Worm (Caenorhabditis elegans): Measurements from ENCODE around the gene fbxa-24.
"Not testable (repeated sequence)": the region's sequence is repeated elsewhere in the genome, so short reads cannot be mapped to it uniquely, and the experiment has no call there.

fbxa-24 gene

DNA sequence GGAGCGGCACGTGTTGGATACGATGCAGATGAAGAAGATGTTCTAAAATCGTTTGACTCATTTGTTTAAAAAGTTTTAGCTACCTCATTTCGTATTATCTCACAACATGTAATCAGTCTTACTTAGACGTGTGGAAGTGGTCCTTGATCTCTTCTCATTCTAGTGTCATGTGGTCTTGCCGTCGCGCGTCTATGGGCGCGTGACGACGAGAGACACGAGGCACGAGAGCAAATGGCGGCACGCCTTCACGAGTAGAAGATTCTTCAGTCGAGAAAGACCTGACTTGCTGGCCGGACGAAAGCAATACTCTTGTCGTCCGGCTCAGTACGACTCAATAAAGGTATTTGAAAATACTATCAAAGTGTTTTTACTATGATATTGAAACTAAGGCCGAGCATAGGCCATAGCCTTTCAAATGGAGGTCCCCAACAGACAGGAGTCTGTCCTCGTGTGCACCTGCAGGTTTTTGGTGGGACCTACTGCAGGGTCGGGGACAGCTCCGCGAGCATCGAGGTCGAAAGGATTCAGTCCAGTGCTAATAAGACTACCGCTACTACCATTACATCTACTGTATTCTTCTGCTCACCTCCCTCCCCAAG, at the start of gene fbxa-24:
fbxa-24 (plus strand) TSS at position 276 of the 599 bp plus-strand sequence.
- not testable (repeated sequence) for TF ChIP-seq him-1, W03F9.2, dao-5 (tag; optimal IDR thresholded peaks at IDR 0.05)

ce11 chrII:3771640-3772039, 44.7 kb upstream of the fbxa-24 start:
- TF ChIP-seq dao-5 (tag; optimal IDR thresholded peaks at IDR 0.05): no peak
- TF ChIP-seq W03F9.2 (tag; optimal IDR thresholded peaks at IDR 0.05): no peak
- TF ChIP-seq him-1 (tag; optimal IDR thresholded peaks at IDR 0.05): no peak

- TF ChIP-seq W03F9.2 (tag; optimal IDR thresholded peaks at IDR 0.05): no peak
- no peak for TF ChIP-seq dao-5 (tag; optimal IDR thresholded peaks at IDR 0.05)
- TF ChIP-seq him-1 (tag; optimal IDR thresholded peaks at IDR 0.05): no peak
Observed at ce11 chrII:3773130-3773529, 43.2 kb upstream of the fbxa-24 start, which contains the start of gene T24E12.10. T24E12.10 (minus strand) TSS chrII:3773230.

DNA sequence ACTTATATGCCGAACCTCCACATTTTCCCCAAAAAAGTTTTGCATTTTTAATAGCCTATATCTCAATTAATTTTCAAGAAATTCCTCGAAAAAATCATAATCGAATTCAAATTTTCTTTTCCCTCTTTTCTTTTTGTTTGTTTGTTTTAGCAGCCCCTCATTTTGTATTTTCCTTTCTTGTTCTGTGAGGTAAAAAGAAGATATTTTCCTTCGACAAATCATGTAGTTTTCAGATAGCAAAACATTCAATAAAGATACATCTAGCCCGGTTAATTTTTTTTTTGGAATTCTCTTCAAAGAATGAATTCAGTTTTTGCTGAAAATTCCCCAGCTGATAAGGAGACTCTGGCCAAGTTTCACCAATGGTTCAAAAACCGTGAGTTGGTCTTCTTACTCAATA, 40.6 kb upstream of the fbxa-24 start, which contains the start of gene T24E12.3:
T24E12.3 (plus strand) TSS at position 301 of the 400 bp plus-strand sequence.
- TF ChIP-seq him-1 (tag; optimal IDR thresholded peaks at IDR 0.05) (no peak), dao-5 (tag; optimal IDR thresholded peaks at IDR 0.05) (no peak), W03F9.2 (tag; optimal IDR thresholded peaks at IDR 0.05) (no peak)

DNA sequence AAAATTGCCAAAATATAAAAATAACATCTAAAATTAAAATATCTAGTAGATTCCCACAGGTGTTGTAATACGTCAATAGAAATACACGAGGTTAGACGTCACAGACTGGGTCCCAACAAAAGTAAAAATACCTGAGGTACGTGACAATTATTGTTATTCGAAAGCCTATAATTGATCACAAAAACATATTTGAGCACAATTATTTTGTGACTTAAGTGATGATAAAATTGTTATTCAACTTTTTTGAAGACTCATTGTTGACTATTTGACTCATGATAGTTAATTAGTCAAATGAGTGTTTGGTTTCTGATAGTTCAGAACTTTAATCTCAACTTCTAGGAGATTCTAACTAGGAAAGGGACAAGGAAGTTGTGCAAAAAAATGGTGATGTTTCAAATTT, 38.5 kb upstream of the fbxa-24 start:
- TF ChIP-seq dao-5 (tag; optimal IDR thresholded peaks at IDR 0.05) (no peak), W03F9.2 (tag; optimal IDR thresholded peaks at IDR 0.05) (no peak)

DNA sequence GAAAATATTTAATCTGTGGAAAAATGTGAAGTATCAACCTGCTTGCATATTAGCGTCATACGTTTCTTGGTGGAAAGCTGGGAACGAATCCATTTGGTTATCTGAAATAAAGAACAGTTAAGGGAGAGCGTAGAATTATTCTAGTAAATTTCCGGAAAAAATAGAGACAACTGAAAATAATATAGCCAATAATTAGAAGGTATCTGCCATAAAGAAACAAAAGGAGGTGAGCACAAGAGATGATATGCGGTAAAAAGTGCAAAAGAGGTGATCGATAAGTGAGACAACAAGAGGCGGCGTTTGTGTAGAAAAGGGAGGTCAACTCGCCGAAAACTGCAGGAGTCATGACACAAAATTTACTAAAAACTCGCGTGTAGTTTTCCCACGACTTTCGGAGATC, 36.9 kb upstream of the fbxa-24 start, which contains the start of gene T24E12.11:
T24E12.11 (minus strand) TSS at position 101 of the 400 bp plus-strand sequence.
- TF ChIP-seq dao-5 (tag; optimal IDR thresholded peaks at IDR 0.05): no peak
- no peak for TF ChIP-seq W03F9.2 (tag; optimal IDR thresholded peaks at IDR 0.05)
- TF ChIP-seq him-1 (tag; optimal IDR thresholded peaks at IDR 0.05): no peak

DNA sequence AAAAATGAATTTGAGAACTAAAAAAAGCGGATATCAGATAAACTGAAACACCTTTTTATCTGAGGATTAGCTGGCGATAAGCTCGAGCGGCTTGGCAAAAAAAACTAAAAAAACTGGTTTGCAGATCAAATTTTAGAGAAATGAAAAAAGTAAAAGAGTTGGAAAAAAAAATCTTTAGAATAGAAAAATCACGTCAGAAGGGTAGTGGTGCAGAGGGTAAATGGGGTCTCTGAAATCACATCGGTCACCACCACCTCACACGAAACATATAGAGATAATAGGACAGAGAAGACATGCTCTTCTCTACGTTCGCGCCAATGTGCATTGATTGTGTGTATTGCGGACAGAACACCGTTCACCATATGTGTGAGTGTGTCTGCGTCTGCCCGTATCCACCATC, 35.1 kb upstream of the fbxa-24 start:
- TF ChIP-seq W03F9.2 (tag; optimal IDR thresholded peaks at IDR 0.05): no peak

ce11 chrII:3782309-3783000, 33.9 kb upstream of the fbxa-24 start, which contains the start of gene T24E12.2:
T24E12.2 (plus strand) TSS chrII:3782950.
- no peak for TF ChIP-seq W03F9.2 (tag; optimal IDR thresholded peaks at IDR 0.05)
- no peak for TF ChIP-seq dao-5 (tag; optimal IDR thresholded peaks at IDR 0.05)
- no peak for TF ChIP-seq him-1 (tag; optimal IDR thresholded peaks at IDR 0.05)

DNA sequence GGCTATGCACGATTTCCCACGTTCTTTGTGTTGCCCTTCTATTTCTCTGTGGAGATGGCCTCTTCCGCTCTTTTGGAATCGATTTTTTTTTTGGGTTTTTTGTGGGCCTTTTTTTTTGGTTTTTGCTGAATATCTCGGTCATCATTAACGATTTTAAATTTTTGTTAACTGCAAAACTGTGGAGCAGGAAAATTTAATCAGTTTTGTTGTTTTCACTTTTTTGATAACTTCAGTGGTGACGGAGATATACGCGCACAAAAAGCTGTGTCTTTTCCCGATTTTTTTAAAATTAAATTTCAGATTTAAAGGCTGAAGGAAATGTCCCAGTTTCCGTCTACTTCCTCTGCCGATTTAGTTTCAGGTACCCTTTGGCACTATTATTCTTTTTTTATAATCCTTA, 31.1 kb upstream of the fbxa-24 start, which contains the start of gene T24E12.1:
T24E12.1 (plus strand) TSS at position 301 of the 400 bp plus-strand sequence.
- TF ChIP-seq him-1 (tag; optimal IDR thresholded peaks at IDR 0.05) (no peak), W03F9.2 (tag; optimal IDR thresholded peaks at IDR 0.05) (no peak), dao-5 (tag; optimal IDR thresholded peaks at IDR 0.05) (no peak)

DNA sequence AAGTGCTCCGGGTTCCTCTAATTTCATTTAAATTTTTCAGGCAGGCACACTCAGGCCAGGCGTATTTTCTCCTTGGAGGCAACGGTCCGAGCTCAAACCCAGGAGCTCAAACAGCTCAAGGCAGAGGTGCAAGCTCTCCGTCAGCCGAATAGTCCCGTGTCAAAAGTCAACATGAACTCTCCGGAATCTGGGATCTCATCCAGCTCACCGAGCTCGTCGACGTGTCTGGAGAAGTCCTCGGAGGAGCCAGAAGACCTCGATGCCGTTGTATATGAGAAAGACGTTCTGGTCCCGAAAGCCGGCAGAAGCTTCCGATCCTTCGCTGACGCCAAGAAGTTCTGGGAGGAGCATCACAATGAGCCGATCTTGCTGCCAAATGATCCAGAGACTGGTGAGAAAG, 30.6 kb upstream of the fbxa-24 start:
- TF ChIP-seq him-1 (tag; optimal IDR thresholded peaks at IDR 0.05) (no peak), dao-5 (tag; optimal IDR thresholded peaks at IDR 0.05) (no peak), W03F9.2 (tag; optimal IDR thresholded peaks at IDR 0.05) (no peak)

DNA sequence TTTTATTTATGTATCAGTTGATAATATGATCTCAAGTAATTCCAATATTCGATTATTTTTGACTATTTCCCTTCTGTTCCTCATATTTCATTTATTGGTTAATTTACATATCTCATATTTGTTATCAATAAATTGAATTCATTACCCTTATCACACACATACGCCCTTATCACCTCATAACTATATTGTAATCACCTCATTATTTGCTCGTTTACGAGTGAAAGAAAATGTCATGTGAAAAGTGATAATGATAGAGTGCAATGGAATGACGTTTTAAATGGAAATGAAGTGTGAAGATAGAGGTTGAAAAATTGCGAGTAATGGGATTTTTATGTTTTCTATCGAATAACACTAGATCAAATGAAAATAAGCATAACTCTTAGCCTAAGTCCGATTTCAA, 29.8 kb upstream of the fbxa-24 start:
- TF ChIP-seq him-1 (tag; optimal IDR thresholded peaks at IDR 0.05): no peak
- TF ChIP-seq dao-5 (tag; optimal IDR thresholded peaks at IDR 0.05): no peak
- TF ChIP-seq W03F9.2 (tag; optimal IDR thresholded peaks at IDR 0.05): no peak

DNA sequence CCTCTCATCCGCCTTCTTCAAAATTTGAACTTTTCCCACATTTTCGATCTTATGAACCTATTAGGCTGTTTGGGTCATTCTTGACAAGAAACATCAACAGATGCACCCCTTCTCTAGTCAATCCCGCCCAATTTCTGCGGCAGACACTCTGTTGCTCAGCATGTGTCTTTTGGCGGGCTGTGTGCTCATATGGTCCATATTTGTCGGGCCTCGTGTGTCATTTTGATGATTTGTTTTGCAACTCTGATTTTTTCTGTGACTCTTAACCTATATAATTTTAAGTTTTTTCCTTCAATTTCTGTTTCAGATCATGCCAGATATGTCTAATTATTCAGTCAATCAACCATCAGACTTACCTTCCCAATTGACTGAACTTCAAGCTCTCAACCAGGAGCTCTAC, 29.2 kb upstream of the fbxa-24 start, which contains the start of gene T24E12.13:
T24E12.13 (plus strand) TSS at position 301 of the 400 bp plus-strand sequence.
- TF ChIP-seq dao-5 (tag; optimal IDR thresholded peaks at IDR 0.05): no peak

DNA sequence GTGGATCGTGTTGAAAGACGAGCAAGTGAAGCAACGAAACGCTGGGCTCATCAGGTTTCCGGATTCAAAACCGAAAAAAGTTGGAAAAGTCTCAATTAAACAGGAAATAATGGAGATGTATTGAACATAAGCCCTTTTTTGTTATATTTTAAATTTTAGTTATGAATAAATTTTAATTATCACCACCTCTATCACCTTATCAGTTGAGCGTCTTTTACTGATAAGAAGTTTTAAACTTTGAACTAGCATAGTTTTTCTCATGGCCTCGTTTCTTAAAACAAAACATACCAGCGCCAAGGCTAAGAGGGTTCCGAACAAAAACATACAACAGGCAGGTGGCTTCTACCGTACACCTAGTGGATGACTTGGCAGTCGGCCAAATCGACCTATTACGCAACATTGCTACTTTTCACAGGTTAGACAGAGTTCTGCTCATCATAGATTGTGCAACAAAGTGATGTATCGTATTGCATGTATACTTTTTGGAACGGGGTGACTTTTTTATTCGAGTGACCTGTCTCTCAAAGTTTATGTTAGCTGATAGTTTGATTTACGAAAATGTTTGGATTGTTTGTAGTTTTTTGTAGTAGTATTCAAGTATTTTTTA, 27.9 kb upstream of the fbxa-24 start:
- no peak for TF ChIP-seq W03F9.2 (tag; optimal IDR thresholded peaks at IDR 0.05)

DNA sequence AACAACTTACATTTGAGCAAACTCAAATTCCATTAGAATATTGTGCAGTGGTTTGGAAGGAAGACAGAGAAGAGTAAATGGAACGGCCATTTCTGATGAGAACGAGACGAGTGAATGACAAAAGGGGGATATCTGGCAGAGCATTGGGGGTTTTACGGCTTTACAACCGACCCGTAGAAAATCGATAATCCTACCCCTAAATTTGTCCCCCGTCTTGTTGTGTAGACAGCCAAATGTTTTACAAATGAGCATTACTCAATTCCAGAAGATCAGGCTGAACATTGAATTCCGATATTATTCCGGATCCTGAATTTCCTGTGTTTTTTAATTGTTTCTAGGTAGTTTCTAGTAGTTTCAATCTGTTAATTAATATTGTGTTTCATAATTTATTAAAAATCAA, 23.0 kb upstream of the fbxa-24 start, which contains the start of gene fbxb-99:
fbxb-99 (minus strand) TSS at position 101 of the 400 bp plus-strand sequence.
- TF ChIP-seq W03F9.2 (tag; optimal IDR thresholded peaks at IDR 0.05) (no peak), him-1 (tag; optimal IDR thresholded peaks at IDR 0.05) (no peak), dao-5 (tag; optimal IDR thresholded peaks at IDR 0.05) (no peak)

Measured in whole organism, L4/young adult.